Worm (Caenorhabditis elegans) whole organism, L4 larva: ENCODE measurements around the gene madf-11.
"Not testable (repeated sequence)": the region's sequence is repeated elsewhere in the genome, so short reads cannot be mapped to it uniquely, and the experiment has no call there.

Experiments
- F37D6.2 ChIP-seq: sonication (generic microtip); optimal IDR thresholded peaks from 2 replicates; lab custom pipeline; 2016; ENCODE audit warnings: mild to moderate bottlenecking, missing genetic modification characterization, missing compliant biosample characterization
- F44E2.7 ChIP-seq: fragments of 200-800 bp; sonication (Bioruptor generic); IDR thresholded peaks from 2 replicates; pipeline ENCODE4 v2.1.2; 2022; ENCODE audit warnings: missing genetic modification characterization, missing compliant biosample characterization
- T20F7.1 ChIP-seq: fragments of 200-800 bp; sonication (Bioruptor generic); optimal IDR thresholded peaks from 2 replicates; lab custom pipeline; 2018; ENCODE audit warnings: mild to moderate bottlenecking, missing genetic modification characterization, missing compliant biosample characterization
- T26A8.4 ChIP-seq: fragments of 200-800 bp; sonication (Bioruptor generic); IDR thresholded peaks from 2 replicates; pipeline ENCODE4 v1.3.6; 2022; ENCODE audit warnings: missing genetic modification characterization, missing compliant biosample characterization
- Y48G9A.11 ChIP-seq: fragments of 200-800 bp; sonication (Bioruptor generic); IDR thresholded peaks from 2 replicates; pipeline ENCODE4 v1.3.6; 2022; ENCODE audit warnings: missing genetic modification reagents, missing genetic modification characterization, missing compliant biosample characterization
- aha-1 ChIP-seq: fragments of 150-350 bp; peaks from one replicate; lab custom pipeline; 2014; ENCODE audit warnings: missing biosample characterization, missing genetic modification characterization
- ceh-28 ChIP-seq: fragments of 150-350 bp; optimal IDR thresholded peaks from 2 replicates; lab custom pipeline; 2014; ENCODE audit warnings: missing biosample characterization, missing genetic modification reagents, missing genetic modification characterization
- ceh-44 ChIP-seq: fragments of 200-800 bp; sonication (Bioruptor generic); IDR thresholded peaks from 2 replicates; pipeline ENCODE4 v1.3.6; 2022; ENCODE audit warnings: missing genetic modification reagents, missing genetic modification characterization, missing compliant biosample characterization
- ceh-82 ChIP-seq: sonication (generic microtip); optimal IDR thresholded peaks from 2 replicates; lab custom pipeline; 2017; ENCODE audit warnings: missing biosample characterization, missing genetic modification characterization
- ctbp-1 ChIP-seq: fragments of 200-800 bp; sonication (Bioruptor generic); IDR thresholded peaks from 2 replicates; pipeline ENCODE4 v1.3.6; 2022; ENCODE audit warnings: missing genetic modification reagents, missing genetic modification characterization, missing compliant biosample characterization
- dmd-6 ChIP-seq: fragments of 200-800 bp; sonication (Bioruptor generic); IDR thresholded peaks from 2 replicates; pipeline ENCODE4 v1.3.6; 2022; ENCODE audit warnings: missing genetic modification reagents, missing genetic modification characterization, missing compliant biosample characterization
- dmd-8 ChIP-seq: fragments of 200-800 bp; sonication (Bioruptor generic); IDR thresholded peaks from 2 replicates; pipeline ENCODE4 v1.3.6; 2022; ENCODE audit warnings: missing genetic modification characterization, missing compliant biosample characterization
- dve-1 ChIP-seq: sonication (generic microtip); optimal IDR thresholded peaks from 2 replicates; lab custom pipeline; 2017; ENCODE audit warnings: antibody characterized with exemption, mild to moderate bottlenecking, missing genetic modification characterization, missing compliant biosample characterization; ENCODE audit not compliant: insufficient read depth
- egl-43 ChIP-seq: fragments of 200-800 bp; sonication (Bioruptor generic); IDR thresholded peaks from 2 replicates; pipeline ENCODE4 v1.3.6; 2022; ENCODE audit warnings: missing genetic modification reagents, missing genetic modification characterization, missing compliant biosample characterization
- fkh-10 ChIP-seq: fragments of 150-350 bp; optimal IDR thresholded peaks from 2 replicates; lab custom pipeline; 2014; ENCODE audit warnings: missing biosample characterization, missing genetic modification reagents, missing genetic modification characterization
- hlh-11 ChIP-seq: fragments of 200-800 bp; sonication (Bioruptor generic); optimal IDR thresholded peaks from 2 replicates; lab custom pipeline; 2018; ENCODE audit warnings: mild to moderate bottlenecking, missing genetic modification characterization, missing compliant biosample characterization
- hlh-30 ChIP-seq: sonication (generic microtip); optimal IDR thresholded peaks from 2 replicates; lab custom pipeline; 2017; ENCODE audit warnings: antibody characterized with exemption, mild to moderate bottlenecking, missing genetic modification characterization, missing compliant biosample characterization; ENCODE audit not compliant: insufficient read depth
- hmg-1.1 ChIP-seq: fragments of 200-800 bp; sonication (Bioruptor generic); IDR thresholded peaks from 2 replicates; pipeline ENCODE4 v1.3.6; 2022; ENCODE audit warnings: missing genetic modification reagents, missing genetic modification characterization, missing compliant biosample characterization
- jun-1 ChIP-seq: fragments of 150-350 bp; optimal IDR thresholded peaks from 2 replicates; lab custom pipeline; 2014; ENCODE audit warnings: missing biosample characterization, missing genetic modification reagents, missing genetic modification characterization
- lim-7 ChIP-seq: fragments of 200-800 bp; sonication (Bioruptor generic); IDR thresholded peaks from 2 replicates; pipeline ENCODE4 v1.3.6; 2022; ENCODE audit warnings: missing genetic modification characterization, missing compliant biosample characterization
- lin-38 ChIP-seq: fragments of 200-800 bp; sonication (Bioruptor generic); IDR thresholded peaks from 2 replicates; pipeline ENCODE4 v1.3.6; 2022; ENCODE audit warnings: missing genetic modification reagents, missing genetic modification characterization, missing compliant biosample characterization
- lsy-2 ChIP-seq, 2 experiments: fragments of 150-350 bp in 1 of 2; sonication (generic microtip) in 1 of 2; optimal IDR thresholded peaks; 2 replicates each; lab custom pipeline; 2014 to 2017; ENCODE audit warnings: missing biosample characterization in 2 of 2, missing genetic modification characterization in 2 of 2
- madf-9 ChIP-seq: fragments of 200-800 bp; sonication (Bioruptor generic); conservative IDR thresholded peaks from 2 replicates; pipeline ENCODE4 v1.3.6; 2022; ENCODE audit warnings: missing genetic modification reagents, missing genetic modification characterization, missing compliant biosample characterization
- mdl-1 ChIP-seq, 2 experiments: fragments of 150-350 bp in 1 of 2; sonication (generic microtip) in 1 of 2; optimal IDR thresholded peaks; 2 replicates each; lab custom pipeline; 2014 to 2017; ENCODE audit warnings: missing biosample characterization in 2 of 2, missing genetic modification characterization in 2 of 2
- mep-1 ChIP-seq: fragments of 150-350 bp; sonication (generic microtip); optimal IDR thresholded peaks from 3 replicates; lab custom pipeline; 2014; ENCODE audit warnings: missing biosample characterization, missing genetic modification characterization
- mes-2 ChIP-seq: sonication (generic microtip); optimal IDR thresholded peaks from 2 replicates; lab custom pipeline; 2016; ENCODE audit warnings: missing genotype, mild to moderate bottlenecking, missing genetic modification characterization, missing compliant biosample characterization; ENCODE audit not compliant: poor library complexity, severe bottlenecking
- nhr-11 ChIP-seq: fragments of 150-350 bp; optimal IDR thresholded peaks from 2 replicates; lab custom pipeline; 2014; ENCODE audit warnings: missing biosample characterization, missing genetic modification characterization
- nhr-111 ChIP-seq: fragments of 200-800 bp; sonication (Bioruptor generic); optimal IDR thresholded peaks from 2 replicates; lab custom pipeline; 2018; ENCODE audit warnings: mild to moderate bottlenecking, missing genetic modification characterization, missing compliant biosample characterization
- nhr-28 ChIP-seq: fragments of 150-350 bp; optimal IDR thresholded peaks from 2 replicates; lab custom pipeline; 2014; ENCODE audit warnings: missing biosample characterization, missing genetic modification characterization
- nhr-41 ChIP-seq: fragments of 200-800 bp; sonication (Bioruptor generic); IDR thresholded peaks from 2 replicates; pipeline ENCODE4 v1.3.6; 2022; ENCODE audit warnings: missing genetic modification reagents, missing genetic modification characterization, missing compliant biosample characterization
- nhr-77 ChIP-seq: fragments of 150-350 bp; optimal IDR thresholded peaks from 2 replicates; lab custom pipeline; 2014; ENCODE audit warnings: missing biosample characterization, missing genetic modification characterization
- pha-4 ChIP-seq, 2 experiments: fragments of 150-350 bp in 1 of 2; fragments of 200-800 bp in 1 of 2; sonication (Bioruptor generic) in 1 of 2; IDR thresholded peaks in 1 of 2; optimal IDR thresholded peaks in 1 of 2; 2 replicates each; pipeline versions ENCODE4 v1.3.6 to Lab custom; 2014 to 2022; ENCODE audit warnings: missing genetic modification characterization in 2 of 2, missing genetic modification reagents in 2 of 2, missing biosample characterization in 1 of 2, missing compliant biosample characterization in 1 of 2
- php-3 ChIP-seq: fragments of 200-800 bp; sonication (Bioruptor generic); IDR thresholded peaks from 2 replicates; pipeline ENCODE4 v1.3.6; 2022; ENCODE audit warnings: missing genetic modification reagents, missing genetic modification characterization, missing compliant biosample characterization
- saeg-2 ChIP-seq: fragments of 200-800 bp; sonication (Bioruptor generic); IDR thresholded peaks from 2 replicates; pipeline ENCODE4 v1.3.6; 2022; ENCODE audit warnings: missing genetic modification reagents, missing genetic modification characterization, missing compliant biosample characterization
- set-16 ChIP-seq: fragments of 200-800 bp; sonication (Bioruptor generic); IDR thresholded peaks from 2 replicates; pipeline ENCODE4 v1.3.6; 2022; ENCODE audit warnings: missing genetic modification reagents, missing genetic modification characterization, missing compliant biosample characterization
- skn-1 ChIP-seq: fragments of 150-350 bp; optimal IDR thresholded peaks from 2 replicates; lab custom pipeline; 2014; ENCODE audit warnings: missing biosample characterization, missing genetic modification characterization
- snpc-1.2 ChIP-seq: fragments of 200-800 bp; sonication (Bioruptor generic); IDR thresholded peaks from 2 replicates; pipeline ENCODE4 v1.3.6; 2022; ENCODE audit warnings: missing genetic modification reagents, missing genetic modification characterization, missing compliant biosample characterization
- tra-1 ChIP-seq: fragments of 200-800 bp; sonication (Bioruptor generic); IDR thresholded peaks from 2 replicates; pipeline ENCODE4 v1.3.6; 2022; ENCODE audit warnings: missing genetic modification reagents, missing genetic modification characterization, missing compliant biosample characterization
- unc-62 ChIP-seq, 3 experiments: fragments of 150-350 bp in 1 of 3; sonication (generic microtip); optimal IDR thresholded peaks in 2 of 3; peaks in 1 of 3; 1 replicate in 1 of 3; 2 replicates in 2 of 3; lab custom pipeline; 2014 to 2017; ENCODE audit warnings: missing biosample characterization in 3 of 3, missing genetic modification characterization in 3 of 3, missing genetic modification reagents in 3 of 3, missing genotype in 1 of 3
- vab-7 ChIP-seq: fragments of 200-800 bp; sonication (Bioruptor generic); IDR thresholded peaks from 2 replicates; pipeline ENCODE4 v1.3.6; 2022; ENCODE audit warnings: missing genetic modification reagents, missing genetic modification characterization, missing compliant biosample characterization
- zip-11 ChIP-seq: fragments of 200-800 bp; sonication (Bioruptor generic); IDR thresholded peaks from 2 replicates; pipeline ENCODE4 v1.3.6; 2022; ENCODE audit warnings: missing genetic modification characterization, missing compliant biosample characterization

Gene madf-11

DNA sequence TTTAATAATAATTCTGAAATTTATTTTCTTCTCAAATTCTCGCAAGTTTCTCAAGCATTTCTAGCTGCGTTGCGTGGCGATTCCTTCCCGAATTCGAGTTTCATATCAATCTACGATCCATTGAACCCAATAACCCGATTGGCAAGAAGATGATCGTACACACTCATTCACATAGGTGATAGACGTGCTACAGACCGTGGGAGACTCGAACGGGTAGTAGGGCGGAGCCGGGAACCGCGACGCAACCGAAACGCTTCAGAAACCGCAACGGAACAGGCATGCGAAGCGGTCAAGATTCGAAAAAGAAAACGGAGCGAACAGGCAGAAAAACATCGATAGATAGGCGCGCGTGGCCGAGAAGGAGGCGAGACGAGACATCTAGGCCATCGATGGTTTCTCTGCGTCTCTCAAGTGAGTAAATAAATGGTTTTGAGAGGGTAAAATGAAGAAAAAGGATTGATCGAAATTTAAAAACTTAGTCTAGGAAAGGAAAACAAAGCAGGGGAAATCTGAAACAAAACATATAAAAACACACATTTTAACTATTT lies at the start of gene madf-11 (continued):
- no peak for TF ChIP-seq F44E2.7 (GFP tag; lab: Robert Waterston, UW)
- no peak for TF ChIP-seq nhr-111 (GFP tag; lab: Kevin White, UChicago)
- no peak; the same call in 1 of the 2 replicates for TF ChIP-seq egl-43 (GFP tag; lab: Robert Waterston, UW)
- TF ChIP-seq skn-1 (tag; lab: Kevin White, UChicago), result no peak

- TF ChIP-seq T20F7.1, result no peak
- peak in 1 of 2 experiments; percentile 70 for TF ChIP-seq unc-62 (GFP tag; optimal IDR thresholded peaks at IDR 0.05 in 1 of 2; lab: Kevin White, UChicago)
- no peak for TF ChIP-seq unc-62 (tag; optimal IDR thresholded peaks at IDR 0.05; lab: Kevin White, UChicago)
- TF ChIP-seq hlh-30 (tag; lab: Kevin White, UChicago), result peak; percentile 45
- TF ChIP-seq, all 104 proteins: peak for 2
These were observed 39.4 kb upstream of the madf-11 start for ce11 chrIII:5642692-5643091.

- peak in 1 of 2 experiments; percentile 60 for TF ChIP-seq mdl-1 (tag; optimal IDR thresholded peaks at IDR 0.05; lab: Kevin White, UChicago)
- TF ChIP-seq ceh-28 (tag; lab: Kevin White, UChicago), result no peak
- 0 out of 2 replicates have a peak, but pooled peaks have one; percentile 48 for TF ChIP-seq hmg-1.1 (GFP tag; lab: Robert Waterston, UW)
- TF ChIP-seq aha-1 (tag; lab: Kevin White, UChicago), result peak; percentile 59
- peak; percentile 7 for TF ChIP-seq F37D6.2 (tag; lab: Kevin White, UChicago)
- TF ChIP-seq jun-1 (tag; lab: Kevin White, UChicago), result no peak
- peak; percentile 23 for TF ChIP-seq mes-2 (tag; lab: Kevin White, UChicago)
- TF ChIP-seq dve-1, result peak; percentile 10
- TF ChIP-seq ceh-82, result no peak
- TF ChIP-seq fkh-10 (GFP tag; lab: Kevin White, UChicago), result peak; percentile 1
- peak in 1 of 2 experiments; percentile 47 for TF ChIP-seq unc-62 (GFP tag; optimal IDR thresholded peaks at IDR 0.05 in 1 of 2; lab: Kevin White, UChicago)
- TF ChIP-seq unc-62 (tag; optimal IDR thresholded peaks at IDR 0.05; lab: Kevin White, UChicago), result no peak
- no peak for TF ChIP-seq nhr-77 (tag; lab: Kevin White, UChicago)
- peak in 1 of 2 experiments; percentile 61 for TF ChIP-seq lsy-2 (tag; optimal IDR thresholded peaks at IDR 0.05; lab: Kevin White, UChicago)
- TF ChIP-seq mep-1 (tag; lab: Kevin White, UChicago), result peak; percentile 44
- 0 out of 2 replicates have a peak, but pooled peaks have one; percentile 22 for TF ChIP-seq ctbp-1 (GFP tag; lab: Robert Waterston, UW)
- TF ChIP-seq nhr-28 (tag; lab: Kevin White, UChicago), result peak; percentile 6
- peak; percentile 71 for TF ChIP-seq hlh-30 (tag; lab: Kevin White, UChicago)
- peak; percentile 66 for TF ChIP-seq nhr-11 (tag; lab: Kevin White, UChicago)
These were observed 36.6 kb upstream of the madf-11 start for ce11 chrIII:5639893-5640292.

DNA sequence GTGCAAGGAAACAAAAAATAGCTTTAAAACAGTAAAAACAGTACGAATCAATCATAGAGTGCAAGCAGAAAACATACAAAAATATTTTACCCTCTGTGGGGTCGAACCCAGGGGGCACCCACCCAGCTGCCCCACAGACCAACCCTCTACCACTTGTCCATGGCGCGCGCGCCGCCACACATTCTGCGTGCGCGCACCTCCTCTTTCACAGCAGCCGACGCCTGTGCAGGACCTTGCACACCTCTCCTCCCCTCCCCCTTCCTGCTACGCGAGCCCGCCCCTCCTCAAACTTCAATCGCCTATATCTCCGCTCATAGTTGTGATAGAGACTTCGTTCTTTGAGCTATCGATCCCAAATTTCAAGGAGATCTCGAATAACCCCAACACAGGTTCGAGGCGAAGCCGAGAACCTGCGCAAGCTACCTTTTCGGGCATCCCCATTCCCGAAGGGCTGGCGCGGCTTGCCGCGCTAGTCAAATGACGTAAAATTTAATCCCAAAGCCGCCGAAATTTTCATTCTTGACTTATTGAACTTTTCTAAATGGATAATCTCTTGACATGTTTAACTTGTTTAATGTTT lies 34.1 kb upstream of the madf-11 start:
- peak; percentile 85 for TF ChIP-seq ceh-44 (GFP tag; lab: Robert Waterston, UW)
- peak; percentile 94 for TF ChIP-seq Y48G9A.11 (GFP tag; lab: Robert Waterston, UW)
- peak; percentile 40; the same call in 1 of the 2 replicates for TF ChIP-seq vab-7
- TF ChIP-seq egl-43 (GFP tag; lab: Robert Waterston, UW), result peak; percentile 86
- TF ChIP-seq hlh-11 (tag; lab: Kevin White, UChicago), result peak; percentile 1
- peak; percentile 75; the same call in 1 of the 2 replicates for TF ChIP-seq saeg-2
- TF ChIP-seq php-3, result peak; percentile 60; the same call in 1 of the 2 replicates
- TF ChIP-seq lim-7, result peak; percentile 65
- TF ChIP-seq set-16 (GFP tag; lab: Robert Waterston, UW), result peak; percentile 99
- peak; percentile 56; the same call in 1 of the 2 replicates for TF ChIP-seq tra-1 (GFP tag; lab: Robert Waterston, UW)
- TF ChIP-seq ctbp-1 (GFP tag; lab: Robert Waterston, UW), result 0 out of 2 replicates have a peak, but pooled peaks have one; percentile 23
- TF ChIP-seq zip-11, result 0 out of 2 replicates have a peak, but pooled peaks have one; percentile 29
- peak; percentile 73; the same call in 1 of the 2 replicates for TF ChIP-seq pha-4 (GFP tag; IDR thresholded peaks at IDR 0.05; lab: Robert Waterston, UW)
- not testable (repeated sequence) for TF ChIP-seq pha-4 (tag; optimal IDR thresholded peaks at IDR 0.05; lab: Kevin White, UChicago)
- TF ChIP-seq snpc-1.2, result peak; percentile 94
- peak; percentile 81 for TF ChIP-seq T26A8.4 (GFP tag; lab: Robert Waterston, UW)
- TF ChIP-seq dmd-6 (GFP tag; lab: Robert Waterston, UW), result peak; percentile 69
- peak; percentile 3 for TF ChIP-seq mes-2 (tag; lab: Kevin White, UChicago)
- TF ChIP-seq lin-38 (GFP tag; lab: Robert Waterston, UW), result peak; percentile 83
- TF ChIP-seq dmd-8, result 0 out of 2 replicates have a peak, but pooled peaks have one; percentile 44
- 0 out of 2 replicates have a peak, but pooled peaks have one; percentile 26 for TF ChIP-seq nhr-41 (GFP tag; lab: Robert Waterston, UW)
- TF ChIP-seq madf-9 (GFP tag; lab: Robert Waterston, UW), result peak; percentile 47; the same call in 1 of the 2 replicates
